Fruit fly (Drosophila melanogaster): ENCODE data around the gene Kaz.

The Kaz gene

dm6 chr3R:24805048-24805447 is 24.7 kb downstream of the Kaz start, which contains the start of gene polybromo (continued):
- TF ChIP-seq hth (optimal IDR thresholded peaks at IDR 0.05) (no peak), CG7963 (GFP tag; IDR thresholded peaks at IDR 0.05; ENCODE audit: partially characterized antibody) (peak; percentile 75), nmo (GFP tag; optimal IDR thresholded peaks at IDR 0.05) (peak; percentile 30), mld (GFP tag; IDR thresholded peaks at IDR 0.05; ENCODE audit: partially characterized antibody) (peak; percentile 74; the same call in 1 of the 3 replicates), amos (GFP tag; IDR thresholded peaks at IDR 0.05; ENCODE audit: partially characterized antibody) (peak; percentile 89), CG33213 (GFP tag; optimal IDR thresholded peaks at IDR 0.05) (peak; percentile 25), zen2 (GFP tag; IDR thresholded peaks at IDR 0.05; ENCODE audit: partially characterized antibody) (peak; percentile 86), Elba2 (GFP tag; optimal IDR thresholded peaks at IDR 0.05) (peak; percentile 32), CTCF (GFP tag; optimal IDR thresholded peaks at IDR 0.05) (peak; percentile 21), eve (GFP tag; optimal IDR thresholded peaks at IDR 0.05) (no peak), Meics (GFP tag; optimal IDR thresholded peaks at IDR 0.05) (no peak), Atf-2 (GFP tag; optimal IDR thresholded peaks at IDR 0.05) (no peak), jumu (GFP tag; optimal IDR thresholded peaks at IDR 0.05) (peak; percentile 30), HLH4C (GFP tag; IDR thresholded peaks at IDR 0.05; ENCODE audit: partially characterized antibody) (peak; percentile 83), CG13287 (GFP tag; IDR thresholded peaks at IDR 0.05; ENCODE audit: partially characterized antibody) (peak; percentile 93), CG15514 (GFP tag; optimal IDR thresholded peaks at IDR 0.05) (peak; percentile 77), hb (GFP tag; IDR thresholded peaks at IDR 0.05; ENCODE audit: partially characterized antibody) (peak; percentile 77; the same call in 1 of the 3 replicates)

- TF ChIP-seq ind (GFP tag; optimal IDR thresholded peaks at IDR 0.05) (no peak), chinmo (GFP tag; IDR thresholded peaks at IDR 0.05; ENCODE audit: partially characterized antibody) (peak; percentile 85; the same call in 2 of the 4 replicates), onecut (GFP tag; IDR thresholded peaks at IDR 0.05) (peak; percentile 99), Sry-β (GFP tag; optimal IDR thresholded peaks at IDR 0.05) (peak; percentile 8), CG13287 (GFP tag; IDR thresholded peaks at IDR 0.05; ENCODE audit: partially characterized antibody) (peak; percentile 28), Med (GFP tag) (peak; percentile 26), CG34376 (GFP tag; optimal IDR thresholded peaks at IDR 0.05) (peak; percentile 27), PHDP (tag; optimal IDR thresholded peaks at IDR 0.05) (peak; percentile 41), Rfx (GFP tag; IDR thresholded peaks at IDR 0.05) (0 out of 2 replicates have a peak, but pooled peaks have one; percentile 23), Adf1 (GFP tag; IDR thresholded peaks at IDR 0.05) (peak; percentile 13; the same call in 1 of the 2 replicates), Bgb (GFP tag; IDR thresholded peaks at IDR 0.05; ENCODE audit: partially characterized antibody) (0 out of 2 replicates have a peak, but pooled peaks have one; percentile 18), Trl (optimal IDR thresholded peaks at IDR 0.05) (peak in 1 of 2 experiments; percentile 63), Trl (GFP tag; optimal IDR thresholded peaks at IDR 0.05) (no peak), MESR4 (GFP tag; optimal IDR thresholded peaks at IDR 0.05) (peak; percentile 1), BtbVII (GFP tag; optimal IDR thresholded peaks at IDR 0.05) (peak; percentile 33), trem (tag; optimal IDR thresholded peaks at IDR 0.05) (no peak), CG34224 (GFP tag; IDR thresholded peaks at IDR 0.05; ENCODE audit: partially characterized antibody) (peak; percentile 42; the same call in 2 of the 3 replicates), CG7745 (tag; optimal IDR thresholded peaks at IDR 0.05) (peak; percentile 56), bbx (GFP tag; IDR thresholded peaks at IDR 0.05; ENCODE audit: partially characterized antibody) (0 out of 2 replicates have a peak, but pooled peaks have one; percentile 12), sob (GFP tag; IDR thresholded peaks at IDR 0.05) (0 out of 2 replicates have a peak, but pooled peaks have one; percentile 11), Pdp1 (GFP tag; optimal IDR thresholded peaks at IDR 0.05) (peak in 1 of 2 experiments; percentile 47), vvl (GFP tag; IDR thresholded peaks at IDR 0.05) (peak; percentile 19; the same call in 1 of the 2 replicates), chm (GFP tag; IDR thresholded peaks at IDR 0.05) (peak; percentile 49; the same call in 1 of the 2 replicates), CG2199 (GFP tag; IDR thresholded peaks at IDR 0.05) (no peak), Ets97D (GFP tag; optimal IDR thresholded peaks at IDR 0.05) (no peak), CG3726 (GFP tag; IDR thresholded peaks at IDR 0.05) (no peak), CG15269 (tag; optimal IDR thresholded peaks at IDR 0.05) (no peak), so (GFP tag; IDR thresholded peaks at IDR 0.05) (0 out of 3 replicates have a peak, but pooled peaks have one; percentile 39), CG6765 (GFP tag; optimal IDR thresholded peaks at IDR 0.05) (peak; percentile 18), Vsx1 (GFP tag; optimal IDR thresholded peaks at IDR 0.05) (peak; percentile 83), HmgZ (tag; optimal IDR thresholded peaks at IDR 0.05) (peak; percentile 8), NK7.1 (GFP tag; optimal IDR thresholded peaks at IDR 0.05) (no peak), amos (GFP tag; IDR thresholded peaks at IDR 0.05; ENCODE audit: partially characterized antibody) (peak; percentile 16; the same call in 1 of the 2 replicates)
Measured at dm6 chr3R:24799503-24799902, 30.3 kb downstream of the Kaz start, which contains the start of gene Ude. TSS of gene Ude (minus strand) at chr3R:24799668.

Measured in whole organism, embryonic.